Worm (Caenorhabditis elegans) whole organism, early embryonic: ENCODE measurements around the gene C08F1.6.

Experiments
- B0310.2 ChIP-seq: sonication (generic microtip); optimal IDR thresholded peaks from 2 replicates; lab custom pipeline; 2016; ENCODE audit warnings: mild to moderate bottlenecking, missing genetic modification characterization, missing compliant biosample characterization
- F13C5.2 ChIP-seq: sonication (generic microtip); optimal IDR thresholded peaks from 2 replicates; lab custom pipeline; 2017; ENCODE audit warnings: mild to moderate bottlenecking, missing genetic modification characterization, inconsistent platforms, missing compliant biosample characterization
- ama-1 ChIP-seq: fragments of 150-350 bp; optimal IDR thresholded peaks from 2 replicates; lab custom pipeline; 2014
- ceh-13 ChIP-seq: fragments of 200-800 bp; sonication (Bioruptor generic); optimal IDR thresholded peaks from 2 replicates; lab custom pipeline; 2018; ENCODE audit warnings: mild to moderate bottlenecking, missing genetic modification characterization, missing compliant biosample characterization
- hmg-4 ChIP-seq: fragments of 200-800 bp; sonication (Bioruptor generic); optimal IDR thresholded peaks from 2 replicates; lab custom pipeline; 2018; ENCODE audit warnings: mild to moderate bottlenecking, missing genetic modification characterization, missing compliant biosample characterization
- hnd-1 ChIP-seq: sonication (generic microtip); optimal IDR thresholded peaks from 2 replicates; lab custom pipeline; 2016; ENCODE audit warnings: missing genetic modification characterization, missing compliant biosample characterization
- sea-1 ChIP-seq: fragments of 200-800 bp; sonication (Bioruptor generic); conservative IDR thresholded peaks from 2 replicates; pipeline ENCODE4 v1.3.6; 2022; ENCODE audit warnings: missing genetic modification characterization, missing compliant biosample characterization
- tbx-11 ChIP-seq: fragments of 200-800 bp; sonication (Bioruptor generic); IDR thresholded peaks from 2 replicates; pipeline ENCODE4 v1.3.6; 2022; ENCODE audit warnings: missing genetic modification characterization, missing compliant biosample characterization
- tbx-37 ChIP-seq: fragments of 200-800 bp; sonication (Bioruptor generic); conservative IDR thresholded peaks from 2 replicates; pipeline ENCODE4 v1.3.6; 2022; ENCODE audit warnings: missing genetic modification reagents, missing genetic modification characterization, missing compliant biosample characterization
- tra-4 ChIP-seq: sonication (generic microtip); optimal IDR thresholded peaks from 2 replicates; lab custom pipeline; 2017; ENCODE audit warnings: missing genetic modification characterization, missing compliant biosample characterization

DNA sequence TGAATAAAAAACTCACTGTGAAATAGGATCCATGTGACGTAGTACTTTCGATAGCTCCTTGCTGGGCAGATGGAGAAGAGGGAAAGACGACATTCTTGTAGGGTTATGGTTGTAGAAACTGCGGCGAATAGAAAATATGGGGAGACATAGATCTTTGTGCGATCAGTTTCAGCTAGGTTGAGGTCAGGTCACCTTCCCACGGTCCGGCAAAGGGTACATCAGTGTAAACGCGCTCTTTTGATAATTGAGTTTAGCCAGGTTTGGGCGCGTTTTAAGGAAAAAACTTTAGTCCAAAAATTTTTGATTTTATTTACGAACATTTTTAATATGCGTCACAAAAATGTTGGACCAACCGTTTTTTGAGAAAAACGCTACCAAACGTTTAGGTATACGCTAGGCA lies 31.9 kb downstream of the C08F1.6 start, which contains the start of gene F36H5.17:
- TF ChIP-seq tbx-37 (GFP tag; lab: Robert Waterston, UW) (no peak), B0310.2 (tag; lab: Kevin White, UChicago) (no peak), ama-1 (lab: Kevin White, UChicago) (no peak), sea-1 (GFP tag; lab: Robert Waterston, UW) (no peak), tbx-11 (GFP tag; lab: Robert Waterston, UW) (no peak), tra-4 (tag; lab: Kevin White, UChicago) (no peak), hnd-1 (tag; lab: Kevin White, UChicago) (no peak), ceh-13 (GFP tag; lab: Kevin White, UChicago) (no peak), F13C5.2 (tag; lab: Kevin White, UChicago) (no peak), hmg-4 (GFP tag; lab: Kevin White, UChicago) (no peak)
